Worm (Caenorhabditis elegans): Measurements from ENCODE around the gene srw-130.

The srw-130 gene

DNA sequence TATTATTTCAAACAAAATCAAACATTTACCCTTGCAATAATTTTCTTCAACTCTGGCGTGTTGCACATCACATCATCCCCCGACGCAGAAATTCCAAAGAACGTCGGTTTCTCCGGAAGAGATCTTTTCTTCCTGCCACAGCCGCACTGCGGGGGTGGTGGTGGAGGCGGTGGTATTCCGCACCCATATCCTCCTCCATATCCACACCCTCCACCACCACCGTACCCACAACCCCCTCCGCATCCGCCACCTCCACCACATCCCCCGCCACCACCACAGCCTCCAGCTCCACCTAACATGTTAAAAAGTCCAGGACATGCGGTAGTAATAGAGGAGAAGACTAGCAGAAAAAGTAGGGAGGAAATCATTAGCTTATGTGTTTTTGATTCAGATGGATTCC, 6.2 kb upstream of the srw-130 start, which contains the start of gene grl-29:
grl-29 (minus strand) TSS at position 368 of the 400 bp plus-strand sequence.
- no peak for TF ChIP-seq tra-4 (tag; optimal IDR thresholded peaks at IDR 0.05)
- TF ChIP-seq tbx-11 (GFP tag; IDR thresholded peaks at IDR 0.05): no peak
- no peak for TF ChIP-seq ceh-13 (GFP tag; optimal IDR thresholded peaks at IDR 0.05)
- no peak for TF ChIP-seq aly-1 (tag; optimal IDR thresholded peaks at IDR 0.05)
- TF ChIP-seq ceh-36 (tag; optimal IDR thresholded peaks at IDR 0.05): no peak
- no peak for TF ChIP-seq tbx-37 (GFP tag; conservative IDR thresholded peaks at IDR 0.05)
- TF ChIP-seq pes-1 (GFP tag; IDR thresholded peaks at IDR 0.05): no peak
- no peak for TF ChIP-seq F13C5.2 (tag; optimal IDR thresholded peaks at IDR 0.05)
- no peak for TF ChIP-seq hmg-4 (GFP tag; optimal IDR thresholded peaks at IDR 0.05)
- no peak for TF ChIP-seq flt-1 (GFP tag; IDR thresholded peaks at IDR 0.05)
- no peak for TF ChIP-seq B0310.2 (tag; optimal IDR thresholded peaks at IDR 0.05)

DNA sequence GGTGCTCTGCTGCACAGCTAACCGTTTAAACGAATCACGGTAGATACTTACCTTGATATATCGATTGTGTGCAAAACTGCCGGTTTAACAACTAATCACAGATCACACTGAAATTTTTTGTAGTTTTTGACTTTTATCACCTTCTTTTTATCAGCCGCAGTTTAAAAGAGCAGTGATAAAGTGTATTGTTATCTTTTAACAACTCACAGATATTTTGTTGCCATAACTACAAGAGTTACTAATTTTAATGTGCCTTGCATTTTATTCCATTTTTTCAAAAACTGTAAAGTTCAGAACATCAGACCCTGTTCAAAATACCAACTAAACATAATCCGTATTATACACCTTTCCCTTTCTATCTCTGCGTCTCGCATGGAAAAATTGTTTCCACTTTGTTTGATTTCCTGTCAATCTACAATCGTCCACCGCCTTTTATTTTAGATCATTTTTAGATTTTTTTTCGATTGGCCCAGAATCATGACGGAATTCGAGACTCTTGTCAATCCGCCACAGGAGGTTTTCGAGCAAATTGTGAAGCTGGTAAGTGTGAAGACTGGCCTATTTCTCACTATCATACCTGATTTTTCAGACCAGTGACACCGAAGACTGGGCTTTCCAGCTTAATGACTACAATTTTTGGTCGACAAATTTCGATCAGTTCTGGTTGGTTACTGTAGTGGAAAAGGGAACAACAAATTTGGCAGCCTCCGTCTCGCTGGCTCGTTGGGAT, 4.2 kb upstream of the srw-130 start, which contains the start of gene T24A6.20:
T24A6.20 (plus strand) TSS at position 395 of the 730 bp plus-strand sequence.
- TF ChIP-seq hmg-4 (GFP tag; optimal IDR thresholded peaks at IDR 0.05) (no peak), scrt-1 (GFP tag; IDR thresholded peaks at IDR 0.05) (no peak), hmbx-1 (tag; optimal IDR thresholded peaks at IDR 0.05) (no peak), sea-1 (GFP tag; conservative IDR thresholded peaks at IDR 0.05) (no peak), tbx-37 (GFP tag; conservative IDR thresholded peaks at IDR 0.05) (no peak), hnd-1 (tag; optimal IDR thresholded peaks at IDR 0.05) (no peak), aly-1 (tag; optimal IDR thresholded peaks at IDR 0.05) (no peak), pes-1 (GFP tag; IDR thresholded peaks at IDR 0.05) (no peak), tra-4 (tag; optimal IDR thresholded peaks at IDR 0.05) (no peak), flt-1 (GFP tag; IDR thresholded peaks at IDR 0.05) (no peak)

DNA sequence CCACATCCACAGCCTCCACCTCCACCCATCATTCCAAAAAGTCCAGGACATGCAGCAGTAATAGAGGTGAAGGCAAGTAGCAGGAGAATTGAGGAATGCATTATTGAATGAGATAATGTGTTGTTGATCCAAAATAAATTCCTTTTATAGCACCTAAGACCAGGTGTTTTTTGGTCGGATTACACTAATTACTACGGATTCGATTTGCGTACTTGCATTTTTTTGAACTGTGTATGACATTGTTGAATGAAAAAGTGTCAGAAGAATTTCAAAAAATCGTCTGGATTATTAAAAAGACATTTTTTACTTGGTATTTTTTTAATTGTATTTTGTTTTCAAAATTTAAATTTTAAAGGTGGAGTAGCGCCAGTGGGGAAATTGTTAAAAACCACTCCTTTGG, 3.1 kb upstream of the srw-130 start, which contains the start of gene grl-28:
grl-28 (minus strand) TSS at position 101 of the 400 bp plus-strand sequence.
- TF ChIP-seq flt-1 (GFP tag; IDR thresholded peaks at IDR 0.05) (no peak), B0310.2 (tag; optimal IDR thresholded peaks at IDR 0.05) (no peak), hmbx-1 (tag; optimal IDR thresholded peaks at IDR 0.05) (no peak), hnd-1 (tag; optimal IDR thresholded peaks at IDR 0.05) (no peak), ceh-13 (GFP tag; optimal IDR thresholded peaks at IDR 0.05) (no peak), ama-1 (optimal IDR thresholded peaks at IDR 0.05) (no peak), scrt-1 (GFP tag; IDR thresholded peaks at IDR 0.05) (no peak), tra-4 (tag; optimal IDR thresholded peaks at IDR 0.05) (no peak), ets-7 (tag; optimal IDR thresholded peaks at IDR 0.05) (no peak), tbx-11 (GFP tag; IDR thresholded peaks at IDR 0.05) (no peak), pes-1 (GFP tag; IDR thresholded peaks at IDR 0.05) (no peak), aly-1 (tag; optimal IDR thresholded peaks at IDR 0.05) (no peak), F13C5.2 (tag; optimal IDR thresholded peaks at IDR 0.05) (no peak), tbx-37 (GFP tag; conservative IDR thresholded peaks at IDR 0.05) (no peak), sea-1 (GFP tag; conservative IDR thresholded peaks at IDR 0.05) (no peak), ceh-36 (tag; optimal IDR thresholded peaks at IDR 0.05) (no peak)

DNA sequence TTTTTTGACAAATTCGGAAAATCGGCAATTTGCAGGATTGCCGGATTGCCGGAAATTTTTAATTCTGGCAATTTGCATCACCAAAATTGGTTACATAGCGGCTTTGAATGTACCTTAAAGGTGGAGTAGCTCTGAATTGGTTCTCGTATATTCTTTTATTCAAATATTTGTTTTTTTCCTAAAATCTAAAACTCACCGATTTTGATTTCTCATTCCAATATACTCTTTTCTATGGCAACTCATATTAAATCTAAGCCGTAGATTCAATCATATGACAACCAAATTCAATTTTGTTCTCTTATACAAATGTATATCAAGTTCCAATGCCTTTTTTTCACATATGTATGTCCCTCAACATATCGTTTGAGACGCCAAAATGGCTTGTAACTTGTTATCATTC, 855 bp upstream of the srw-130 start, which contains the start of gene sri-21:
sri-21 (plus strand) TSS at position 301 of the 400 bp plus-strand sequence.
- TF ChIP-seq B0310.2 (tag; optimal IDR thresholded peaks at IDR 0.05) (no peak), tbx-37 (GFP tag; conservative IDR thresholded peaks at IDR 0.05) (no peak), F13C5.2 (tag; optimal IDR thresholded peaks at IDR 0.05) (no peak), ceh-13 (GFP tag; optimal IDR thresholded peaks at IDR 0.05) (no peak), hmbx-1 (tag; optimal IDR thresholded peaks at IDR 0.05) (no peak)

DNA sequence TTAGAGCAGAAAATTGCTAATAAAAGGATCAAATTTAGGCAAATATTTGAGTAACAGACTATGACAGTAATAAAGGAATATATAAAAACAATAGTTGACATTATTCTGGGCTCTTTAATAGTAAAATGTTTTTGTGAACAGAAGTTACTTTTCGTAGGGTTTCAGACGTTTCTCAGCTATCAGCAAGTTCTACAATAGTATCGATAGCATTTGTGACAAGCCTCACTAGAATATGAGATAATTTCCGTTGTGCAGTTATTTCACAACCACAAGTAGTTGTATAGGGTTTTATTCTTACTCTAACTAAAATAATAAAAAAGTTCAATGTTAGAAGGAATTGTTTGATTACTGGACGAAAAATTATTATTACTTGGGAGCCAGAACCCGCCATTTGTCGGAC, 2.2 kb downstream of the srw-130 start, which contains the start of gene srbc-68:
srbc-68 (minus strand) TSS at position 101 of the 400 bp plus-strand sequence.
- TF ChIP-seq hmbx-1 (tag; optimal IDR thresholded peaks at IDR 0.05) (no peak), pes-1 (GFP tag; IDR thresholded peaks at IDR 0.05) (no peak), tra-4 (tag; optimal IDR thresholded peaks at IDR 0.05) (no peak), hmg-4 (GFP tag; optimal IDR thresholded peaks at IDR 0.05) (no peak), ets-7 (tag; optimal IDR thresholded peaks at IDR 0.05) (no peak), scrt-1 (GFP tag; IDR thresholded peaks at IDR 0.05) (no peak), tbx-11 (GFP tag; IDR thresholded peaks at IDR 0.05) (no peak), ceh-36 (tag; optimal IDR thresholded peaks at IDR 0.05) (no peak), flt-1 (GFP tag; IDR thresholded peaks at IDR 0.05) (no peak), ama-1 (optimal IDR thresholded peaks at IDR 0.05) (no peak), ceh-13 (GFP tag; optimal IDR thresholded peaks at IDR 0.05) (no peak), sea-1 (GFP tag; conservative IDR thresholded peaks at IDR 0.05) (no peak), tbx-37 (GFP tag; conservative IDR thresholded peaks at IDR 0.05) (no peak), hnd-1 (tag; optimal IDR thresholded peaks at IDR 0.05) (no peak), aly-1 (tag; optimal IDR thresholded peaks at IDR 0.05) (no peak), F13C5.2 (tag; optimal IDR thresholded peaks at IDR 0.05) (no peak), B0310.2 (tag; optimal IDR thresholded peaks at IDR 0.05) (no peak)

DNA sequence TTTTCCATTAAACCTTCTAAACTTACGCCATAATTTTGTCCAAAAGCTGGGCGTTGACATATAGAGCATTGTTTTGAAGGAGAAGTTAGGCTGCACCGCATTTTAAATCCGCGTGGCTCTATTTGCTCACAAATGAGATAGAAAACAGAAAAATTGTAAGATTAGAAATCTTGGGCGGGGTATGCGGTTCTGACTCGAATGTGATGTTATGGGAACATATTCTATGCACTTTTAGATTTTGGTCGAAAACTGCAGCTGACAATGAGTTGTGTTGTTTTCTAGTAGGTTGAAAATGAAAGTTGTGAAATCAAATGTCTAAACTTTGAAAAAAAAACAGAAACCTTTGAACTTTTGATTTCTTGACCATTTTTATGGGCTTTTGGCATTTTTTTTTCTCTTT, 5.4 kb downstream of the srw-130 start, which contains the start of gene nhr-222:
nhr-222 (minus strand) TSS at position 101 of the 400 bp plus-strand sequence.
- TF ChIP-seq hmg-4 (GFP tag; optimal IDR thresholded peaks at IDR 0.05) (no peak), F13C5.2 (tag; optimal IDR thresholded peaks at IDR 0.05) (no peak), tbx-11 (GFP tag; IDR thresholded peaks at IDR 0.05) (no peak), hmbx-1 (tag; optimal IDR thresholded peaks at IDR 0.05) (no peak), ceh-13 (GFP tag; optimal IDR thresholded peaks at IDR 0.05) (no peak), ceh-36 (tag; optimal IDR thresholded peaks at IDR 0.05) (no peak), tbx-37 (GFP tag; conservative IDR thresholded peaks at IDR 0.05) (no peak), flt-1 (GFP tag; IDR thresholded peaks at IDR 0.05) (no peak)

DNA sequence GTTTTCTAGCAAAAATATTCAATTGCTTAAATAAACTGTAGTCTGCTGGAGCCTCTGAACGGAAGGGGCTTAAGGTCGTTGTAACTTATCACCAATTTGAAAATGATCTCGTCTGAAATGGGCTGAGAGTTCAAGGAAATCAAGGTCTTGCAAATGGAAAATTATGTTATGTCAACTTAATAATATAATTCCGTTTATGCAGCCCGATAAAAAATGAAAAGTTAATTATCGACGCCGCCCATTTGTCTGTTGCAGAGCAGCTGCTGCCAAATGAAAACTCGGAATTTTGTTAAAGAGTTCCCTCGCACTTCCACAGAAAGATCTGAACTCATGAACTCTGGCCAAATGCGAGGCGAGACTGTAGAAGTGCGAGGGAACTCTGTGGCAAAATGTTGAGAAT, 7.6 kb downstream of the srw-130 start, which contains the start of gene srbc-67:
srbc-67 (minus strand) TSS at position 101 of the 400 bp plus-strand sequence.
- TF ChIP-seq sea-1 (GFP tag; conservative IDR thresholded peaks at IDR 0.05): no peak
- no peak for TF ChIP-seq ceh-13 (GFP tag; optimal IDR thresholded peaks at IDR 0.05)
- TF ChIP-seq hmbx-1 (tag; optimal IDR thresholded peaks at IDR 0.05): no peak
- no peak for TF ChIP-seq B0310.2 (tag; optimal IDR thresholded peaks at IDR 0.05)
- TF ChIP-seq hnd-1 (tag; optimal IDR thresholded peaks at IDR 0.05): no peak
- no peak for TF ChIP-seq tbx-11 (GFP tag; IDR thresholded peaks at IDR 0.05)
- no peak for TF ChIP-seq scrt-1 (GFP tag; IDR thresholded peaks at IDR 0.05)
- TF ChIP-seq ets-7 (tag; optimal IDR thresholded peaks at IDR 0.05): no peak
- TF ChIP-seq ceh-36 (tag; optimal IDR thresholded peaks at IDR 0.05): no peak
- no peak for TF ChIP-seq hmg-4 (GFP tag; optimal IDR thresholded peaks at IDR 0.05)
- TF ChIP-seq pes-1 (GFP tag; IDR thresholded peaks at IDR 0.05): no peak
- TF ChIP-seq tra-4 (tag; optimal IDR thresholded peaks at IDR 0.05): no peak
- no peak for TF ChIP-seq ama-1 (optimal IDR thresholded peaks at IDR 0.05)
- no peak for TF ChIP-seq flt-1 (GFP tag; IDR thresholded peaks at IDR 0.05)
- no peak for TF ChIP-seq tbx-37 (GFP tag; conservative IDR thresholded peaks at IDR 0.05)
